Worm (Caenorhabditis elegans) whole organism, L2 larva: ENCODE results near the gene Y59A8B.24.

Experiments
- nhr-77 ChIP-seq: fragments of 150-350 bp; optimal IDR thresholded peaks from 2 replicates; lab custom pipeline; 2014; ENCODE audit warnings: missing biosample characterization, missing genetic modification characterization
- snpc-4 ChIP-seq: fragments of 150-350 bp; optimal IDR thresholded peaks from 2 replicates; lab custom pipeline; 2014; ENCODE audit warnings: missing biosample characterization, missing genetic modification characterization

DNA sequence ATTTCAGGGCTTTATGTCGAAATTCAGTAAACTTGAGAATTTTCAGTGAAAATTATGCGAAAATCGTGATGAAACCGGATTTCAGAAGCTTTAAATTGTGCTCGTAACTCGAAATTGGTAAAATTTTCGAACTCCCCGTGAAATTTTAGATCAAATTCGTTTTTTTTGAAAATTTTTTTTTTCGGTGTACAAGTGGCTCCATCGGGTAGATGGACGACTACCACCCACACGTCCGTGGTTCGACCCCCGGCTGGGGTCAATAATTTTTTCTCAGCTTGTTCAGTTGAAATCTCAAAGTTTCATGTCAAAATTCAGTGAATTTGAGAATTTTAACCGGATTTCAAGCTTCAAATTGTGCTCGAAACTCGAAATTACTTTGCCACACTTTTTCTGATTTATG is 15.9 kb upstream of the Y59A8B.24 start:
- TF ChIP-seq snpc-4 (no peak), nhr-77 (tag; lab: Kevin White, UChicago) (no peak)
